Worm (Caenorhabditis elegans) whole organism, midembryonic: ENCODE results near the gene acn-1.

Experiments used
- T22C8.4 ChIP-seq: fragments of 200-800 bp; sonication (Bioruptor generic); IDR thresholded peaks from 2 replicates; pipeline ENCODE4 v1.3.6; 2022; ENCODE audit warnings: missing genetic modification characterization, missing compliant biosample characterization
- cog-1 ChIP-seq: sonication (generic microtip); optimal IDR thresholded peaks from 2 replicates; lab custom pipeline; 2016; ENCODE audit warnings: missing genetic modification characterization, missing compliant biosample characterization
- flt-1 ChIP-seq: fragments of 200-800 bp; sonication (Bioruptor generic); IDR thresholded peaks from 2 replicates; pipeline ENCODE4 v1.3.6; 2022; ENCODE audit warnings: missing genetic modification characterization, missing compliant biosample characterization
- klf-2 ChIP-seq: fragments of 200-800 bp; sonication (Bioruptor generic); conservative IDR thresholded peaks from 2 replicates; pipeline ENCODE4 v1.3.6; 2022; ENCODE audit warnings: missing genetic modification reagents, missing genetic modification characterization, missing compliant biosample characterization
- med-1 ChIP-seq: sonication (generic microtip); optimal IDR thresholded peaks from 2 replicates; lab custom pipeline; 2017; ENCODE audit warnings: missing genetic modification characterization, mild to moderate bottlenecking, missing compliant biosample characterization, antibody characterized with exemption, missing genetic modification reagents; ENCODE audit not compliant: insufficient read depth
- ref-1 ChIP-seq: fragments of 200-800 bp; sonication (Bioruptor generic); conservative IDR thresholded peaks from 2 replicates; pipeline ENCODE4 v1.3.6; 2022; ENCODE audit warnings: missing genetic modification reagents, missing genetic modification characterization, missing compliant biosample characterization
- tab-1 ChIP-seq: fragments of 200-800 bp; sonication (Bioruptor generic); IDR thresholded peaks from 2 replicates; pipeline ENCODE4 v1.3.6; 2022; ENCODE audit warnings: missing genetic modification characterization, missing compliant biosample characterization
- ztf-23 ChIP-seq: fragments of 200-800 bp; sonication (Bioruptor generic); IDR thresholded peaks from 2 replicates; pipeline ENCODE4 v1.3.6; 2022; ENCODE audit warnings: missing genetic modification reagents, missing genetic modification characterization, missing compliant biosample characterization
- ztf-29 ChIP-seq: fragments of 200-800 bp; sonication (Bioruptor generic); IDR thresholded peaks from 2 replicates; pipeline ENCODE4 v1.3.6; 2022; ENCODE audit warnings: missing genetic modification reagents, missing genetic modification characterization, missing compliant biosample characterization

The acn-1 gene

ce11 chrX:5063750-5064652, 32.9 kb downstream of the acn-1 start, which contains the start of gene C24H10.2:
TSS of gene C24H10.2 (plus strand) at chrX:5064602.
- TF ChIP-seq ztf-23 (GFP tag; lab: Robert Waterston, UW): 0 out of 2 replicates have a peak, but pooled peaks have one; percentile 9
- no peak for TF ChIP-seq ref-1 (GFP tag; lab: Robert Waterston, UW)
- TF ChIP-seq ztf-29 (GFP tag; lab: Robert Waterston, UW): no peak
- no peak for TF ChIP-seq klf-2 (GFP tag; lab: Robert Waterston, UW)
- 0 out of 2 replicates have a peak, but pooled peaks have one; percentile 56 for TF ChIP-seq tab-1 (GFP tag; lab: Robert Waterston, UW)
- no peak for TF ChIP-seq T22C8.4 (GFP tag; lab: Robert Waterston, UW)
- TF ChIP-seq med-1: no peak
- peak; percentile 7 for TF ChIP-seq cog-1 (tag; lab: Kevin White, UChicago)
- TF ChIP-seq flt-1 (GFP tag; lab: Robert Waterston, UW): peak; percentile 58; the same call in 1 of the 2 replicates

ce11 chrX:5061763-5062162, 35.1 kb downstream of the acn-1 start:
- TF ChIP-seq ref-1 (GFP tag; lab: Robert Waterston, UW) (no peak), klf-2 (GFP tag; lab: Robert Waterston, UW) (no peak), cog-1 (tag; lab: Kevin White, UChicago) (no peak), tab-1 (GFP tag; lab: Robert Waterston, UW) (no peak), T22C8.4 (GFP tag; lab: Robert Waterston, UW) (no peak), med-1 (no peak), ztf-29 (GFP tag; lab: Robert Waterston, UW) (no peak), ztf-23 (GFP tag; lab: Robert Waterston, UW) (no peak), flt-1 (GFP tag; lab: Robert Waterston, UW) (no peak)

- TF ChIP-seq med-1 (no peak), ref-1 (GFP tag; lab: Robert Waterston, UW) (no peak), klf-2 (GFP tag; lab: Robert Waterston, UW) (no peak), ztf-29 (GFP tag; lab: Robert Waterston, UW) (no peak), cog-1 (tag; lab: Kevin White, UChicago) (no peak), tab-1 (GFP tag; lab: Robert Waterston, UW) (no peak), ztf-23 (GFP tag; lab: Robert Waterston, UW) (no peak), T22C8.4 (GFP tag; lab: Robert Waterston, UW) (no peak), flt-1 (GFP tag; lab: Robert Waterston, UW) (no peak)
Measured at ce11 chrX:5060756-5061155, 36.1 kb downstream of the acn-1 start, which contains the start of gene C24H10.3. TSS of gene C24H10.3 (plus strand) at chrX:5061056.

- no peak for TF ChIP-seq ztf-29 (GFP tag; lab: Robert Waterston, UW)
- no peak for TF ChIP-seq cog-1 (tag; lab: Kevin White, UChicago)
- no peak for TF ChIP-seq ztf-23 (GFP tag; lab: Robert Waterston, UW)
- no peak for TF ChIP-seq tab-1 (GFP tag; lab: Robert Waterston, UW)
- TF ChIP-seq ref-1 (GFP tag; lab: Robert Waterston, UW): no peak
- no peak for TF ChIP-seq klf-2 (GFP tag; lab: Robert Waterston, UW)
- no peak for TF ChIP-seq flt-1 (GFP tag; lab: Robert Waterston, UW)
- TF ChIP-seq med-1: no peak
- no peak for TF ChIP-seq T22C8.4 (GFP tag; lab: Robert Waterston, UW)
Measured at ce11 chrX:5059163-5059562, 37.7 kb downstream of the acn-1 start, which contains the start of gene C24H10.4. TSS of gene C24H10.4 (minus strand) at chrX:5059263.

- TF ChIP-seq ztf-23 (GFP tag; lab: Robert Waterston, UW): no peak
- no peak for TF ChIP-seq ref-1 (GFP tag; lab: Robert Waterston, UW)
- TF ChIP-seq klf-2 (GFP tag; lab: Robert Waterston, UW): no peak
- no peak for TF ChIP-seq T22C8.4 (GFP tag; lab: Robert Waterston, UW)
- TF ChIP-seq med-1: no peak
- no peak for TF ChIP-seq cog-1 (tag; lab: Kevin White, UChicago)
- TF ChIP-seq tab-1 (GFP tag; lab: Robert Waterston, UW): no peak
Measured at ce11 chrX:5043887-5044286, 53.0 kb downstream of the acn-1 start, which contains the start of gene Y64H9A.2. TSS of gene Y64H9A.2 (plus strand) at chrX:5043976.
